Fruit fly (Drosophila melanogaster) whole organism, embryonic: ENCODE data around the gene CalpB.

Source experiments
- B-H1 ChIP-seq: fragments of 200-800 bp; sonication (Bioruptor generic); IDR thresholded peaks from 3 replicates; pipeline ENCODE4 v1.3.6; 2022; ENCODE audit warnings: missing biosample characterization, missing genetic modification characterization
- CG12391 ChIP-seq: fragments of 200-800 bp; sonication (Bioruptor generic); optimal IDR thresholded peaks from 3 replicates; lab custom pipeline; 2018; ENCODE audit warnings: missing biosample characterization, mild to moderate bottlenecking, missing genetic modification characterization, moderate library complexity
- CG14965 ChIP-seq: fragments of 200-800 bp; sonication (Bioruptor generic); optimal IDR thresholded peaks from 2 replicates; lab custom pipeline; 2016; ENCODE audit warnings: missing biosample characterization, missing genetic modification characterization, borderline replicate concordance
- CG15073 ChIP-seq: fragments of 200-800 bp; sonication (Bioruptor generic); optimal IDR thresholded peaks from 2 replicates; lab custom pipeline; 2016; ENCODE audit warnings: missing biosample characterization, missing genetic modification characterization
- CG15696 ChIP-seq: fragments of 200-800 bp; sonication (Bioruptor generic); optimal IDR thresholded peaks from 2 replicates; lab custom pipeline; 2019; ENCODE audit warnings: missing biosample characterization, mild to moderate bottlenecking, missing genetic modification characterization, moderate library complexity
- CG2120 ChIP-seq: fragments of 200-800 bp; sonication (Bioruptor generic); optimal IDR thresholded peaks from 3 replicates; lab custom pipeline; 2016; ENCODE audit warnings: missing biosample characterization, missing genetic modification characterization
- CG30403 ChIP-seq: fragments of 200-800 bp; sonication (Bioruptor generic); optimal IDR thresholded peaks from 3 replicates; lab custom pipeline; 2016; ENCODE audit warnings: missing biosample characterization, missing genetic modification characterization
- CG33213 ChIP-seq: fragments of 200-800 bp; sonication (Bioruptor generic); optimal IDR thresholded peaks from 3 replicates; lab custom pipeline; 2016; ENCODE audit warnings: missing biosample characterization, missing genetic modification characterization
- CG42726 ChIP-seq: fragments of 200-800 bp; sonication (Bioruptor generic); IDR thresholded peaks from 2 replicates; pipeline ENCODE4 v1.3.6; 2022; ENCODE audit warnings: missing biosample characterization, missing genetic modification characterization; ENCODE audit not compliant: partially characterized antibody
- CG4424 ChIP-seq: fragments of 200-800 bp; sonication (Bioruptor generic); optimal IDR thresholded peaks from 3 replicates; lab custom pipeline; 2016; ENCODE audit warnings: missing biosample characterization, missing genetic modification characterization
- CG4617 ChIP-seq: fragments of 200-800 bp; sonication (Bioruptor generic); optimal IDR thresholded peaks from 3 replicates; lab custom pipeline; 2016; ENCODE audit warnings: missing biosample characterization, missing genetic modification characterization, borderline replicate concordance
- CG4707 ChIP-seq: fragments of 200-800 bp; sonication (Bioruptor generic); optimal IDR thresholded peaks from 2 replicates; lab custom pipeline; 2018; ENCODE audit warnings: missing biosample characterization, mild to moderate bottlenecking, missing genetic modification characterization, moderate library complexity
- CG6791 ChIP-seq: fragments of 200-800 bp; sonication (Bioruptor generic); IDR thresholded peaks from 3 replicates; pipeline ENCODE4 v1.3.6; 2022; ENCODE audit warnings: missing biosample characterization, missing genetic modification characterization; ENCODE audit not compliant: partially characterized antibody
- CG7963 ChIP-seq: fragments of 200-800 bp; sonication (Bioruptor generic); IDR thresholded peaks from 3 replicates; pipeline ENCODE4 v1.3.6; 2022; ENCODE audit warnings: missing biosample characterization, missing genetic modification characterization; ENCODE audit not compliant: partially characterized antibody
- CG8924 ChIP-seq: fragments of 200-800 bp; optimal IDR thresholded peaks from 3 replicates; lab custom pipeline; 2019; ENCODE audit warnings: missing biosample characterization, mild to moderate bottlenecking, missing genetic modification characterization, moderate library complexity
- CG8944 ChIP-seq: fragments of 200-800 bp; sonication (Bioruptor generic); optimal IDR thresholded peaks from 3 replicates; lab custom pipeline; 2016; ENCODE audit warnings: missing biosample characterization, missing genetic modification characterization
- CHES-1-like ChIP-seq: fragments of 200-800 bp; sonication (Bioruptor generic); optimal IDR thresholded peaks from 2 replicates; lab custom pipeline; 2016; ENCODE audit warnings: missing biosample characterization, missing genetic modification characterization
- D19A ChIP-seq: fragments of 200-800 bp; optimal IDR thresholded peaks from 3 replicates; lab custom pipeline; 2019; ENCODE audit warnings: missing biosample characterization, mild to moderate bottlenecking, missing genetic modification characterization, moderate library complexity
- Dref ChIP-seq: fragments of 200-800 bp; sonication (Bioruptor generic); IDR thresholded peaks from 2 replicates; pipeline ENCODE4 v1.3.6; 2022; ENCODE audit warnings: missing biosample characterization, missing genetic modification characterization
- E2f1 ChIP-seq: fragments of 200-800 bp; sonication (Bioruptor generic); IDR thresholded peaks from 2 replicates; pipeline ENCODE4 v1.3.6; 2022; ENCODE audit warnings: missing biosample characterization, missing genetic modification characterization
- Ets97D ChIP-seq: fragments of 200-800 bp; sonication (Bioruptor generic); optimal IDR thresholded peaks from 3 replicates; lab custom pipeline; 2016; ENCODE audit warnings: missing biosample characterization, missing genetic modification characterization
- Hand ChIP-seq: fragments of 200-800 bp; sonication (Bioruptor generic); optimal IDR thresholded peaks from 2 replicates; lab custom pipeline; 2017; ENCODE audit warnings: mild to moderate bottlenecking, missing biosample characterization, missing genetic modification reagents, missing genetic modification characterization
- HmgZ ChIP-seq: fragments of 200-800 bp; sonication (Bioruptor generic); optimal IDR thresholded peaks from 2 replicates; lab custom pipeline; 2018; ENCODE audit warnings: missing biosample characterization, mild to moderate bottlenecking, missing genetic modification characterization
- Jarid2 ChIP-seq: fragments of 200-800 bp; sonication (Bioruptor generic); optimal IDR thresholded peaks from 3 replicates; lab custom pipeline; 2017; ENCODE audit warnings: mild to moderate bottlenecking, missing biosample characterization, missing genetic modification reagents, missing genetic modification characterization
- Lhr ChIP-seq: fragments of 200-800 bp; sonication (Bioruptor generic); optimal IDR thresholded peaks from 3 replicates; lab custom pipeline; 2017; ENCODE audit warnings: mild to moderate bottlenecking, missing biosample characterization, missing genetic modification reagents, missing genetic modification characterization
- MESR4 ChIP-seq: fragments of 200-800 bp; sonication (Bioruptor generic); optimal IDR thresholded peaks from 2 replicates; lab custom pipeline; 2018; ENCODE audit warnings: missing biosample characterization, mild to moderate bottlenecking, missing genetic modification characterization, moderate library complexity
- NC2β ChIP-seq: fragments of 200-800 bp; sonication (Bioruptor generic); optimal IDR thresholded peaks from 2 replicates; lab custom pipeline; 2016; ENCODE audit warnings: missing biosample characterization, missing genetic modification characterization
- Opbp ChIP-seq: fragments of 200-800 bp; sonication (Bioruptor generic); IDR thresholded peaks from 3 replicates; pipeline ENCODE4 v1.3.6; 2022; ENCODE audit warnings: missing biosample characterization, missing genetic modification characterization; ENCODE audit not compliant: partially characterized antibody
- Sin3A ChIP-seq: fragments of >200 bp; optimal IDR thresholded peaks from 2 replicates; lab custom pipeline; 2018
- Sry-β ChIP-seq: fragments of 200-800 bp; sonication (Bioruptor generic); optimal IDR thresholded peaks from 2 replicates; lab custom pipeline; 2018; ENCODE audit warnings: missing biosample characterization, mild to moderate bottlenecking, missing genetic modification characterization, moderate library complexity
- amos ChIP-seq: fragments of 200-800 bp; sonication (Bioruptor generic); IDR thresholded peaks from 2 replicates; pipeline ENCODE4 v1.3.6; 2022; ENCODE audit warnings: missing biosample characterization, missing genetic modification characterization; ENCODE audit not compliant: partially characterized antibody
- dysf ChIP-seq: fragments of 200-800 bp; sonication (Bioruptor generic); IDR thresholded peaks from 3 replicates; pipeline ENCODE4 v1.3.6; 2022; ENCODE audit warnings: missing biosample characterization, missing genetic modification characterization
- exex ChIP-seq: fragments of 200-800 bp; sonication (Bioruptor generic); optimal IDR thresholded peaks from 4 replicates; lab custom pipeline; 2018; ENCODE audit warnings: missing biosample characterization, mild to moderate bottlenecking, missing genetic modification characterization, moderate library complexity
- fd3F ChIP-seq: fragments of 200-800 bp; sonication (Bioruptor generic); optimal IDR thresholded peaks from 2 replicates; lab custom pipeline; 2018; ENCODE audit warnings: missing biosample characterization, mild to moderate bottlenecking, missing genetic modification characterization, moderate library complexity
- grau ChIP-seq: fragments of 200-800 bp; optimal IDR thresholded peaks from 3 replicates; lab custom pipeline; 2019; ENCODE audit warnings: missing biosample characterization, mild to moderate bottlenecking, missing genetic modification characterization, moderate library complexity
- hbn ChIP-seq: fragments of 200-800 bp; sonication (Bioruptor generic); IDR thresholded peaks from 2 replicates; pipeline ENCODE4 v1.3.6; 2022; ENCODE audit warnings: missing biosample characterization, missing genetic modification characterization; ENCODE audit not compliant: partially characterized antibody
- insv ChIP-seq, 2 experiments: fragments of 200-800 bp; sonication (Bioruptor generic); optimal IDR thresholded peaks; 3 replicates each; lab custom pipeline; 2016 to 2018; ENCODE audit warnings: missing biosample characterization in 2 of 2, missing genetic modification characterization in 2 of 2
- nerfin-1 ChIP-seq: fragments of 200-800 bp; sonication (Bioruptor generic); optimal IDR thresholded peaks from 3 replicates; lab custom pipeline; 2019; ENCODE audit warnings: missing biosample characterization, mild to moderate bottlenecking, missing genetic modification characterization, moderate library complexity
- nerfin-2 ChIP-seq: fragments of 200-800 bp; sonication (Bioruptor generic); IDR thresholded peaks from 2 replicates; pipeline ENCODE4 v1.3.6; 2022; ENCODE audit warnings: missing biosample characterization, missing genetic modification characterization; ENCODE audit not compliant: partially characterized antibody
- pnt ChIP-seq: fragments of 200-800 bp; sonication (Bioruptor generic); optimal IDR thresholded peaks from 3 replicates; lab custom pipeline; 2016; ENCODE audit warnings: missing biosample characterization, missing genetic modification characterization
- pzg ChIP-seq: fragments of 200-800 bp; sonication (Bioruptor generic); optimal IDR thresholded peaks from 3 replicates; lab custom pipeline; 2018; ENCODE audit warnings: missing biosample characterization, mild to moderate bottlenecking, missing genetic modification characterization, moderate library complexity
- schlank ChIP-seq: fragments of 200-800 bp; sonication (Bioruptor generic); optimal IDR thresholded peaks from 2 replicates; lab custom pipeline; 2018; ENCODE audit warnings: missing biosample characterization, mild to moderate bottlenecking, missing genetic modification characterization
- sob ChIP-seq: fragments of 200-800 bp; sonication (Bioruptor generic); IDR thresholded peaks from 2 replicates; pipeline ENCODE4 v1.3.6; 2022; ENCODE audit warnings: missing biosample characterization, missing genetic modification characterization
- ssp ChIP-seq: fragments of 200-800 bp; sonication (Bioruptor generic); IDR thresholded peaks from 2 replicates; pipeline ENCODE4 v1.3.6; 2022; ENCODE audit warnings: missing biosample characterization, missing genetic modification characterization
- stwl ChIP-seq: fragments of 200-800 bp; sonication (Bioruptor generic); optimal IDR thresholded peaks from 3 replicates; lab custom pipeline; 2018; ENCODE audit warnings: missing biosample characterization, mild to moderate bottlenecking, missing genetic modification characterization, moderate library complexity
- vfl ChIP-seq: fragments of 200-800 bp; sonication (Bioruptor generic); optimal IDR thresholded peaks from 2 replicates; lab custom pipeline; 2016; ENCODE audit warnings: missing biosample characterization, missing genetic modification characterization
- zen ChIP-seq: fragments of 200-800 bp; sonication (Bioruptor generic); optimal IDR thresholded peaks from 3 replicates; lab custom pipeline; 2018; ENCODE audit warnings: missing biosample characterization, mild to moderate bottlenecking, missing genetic modification characterization, moderate library complexity

The CalpB gene

dm6 chr3L:9864275-9865052, 24.1 kb upstream of the CalpB start, which contains the start of the genes iPLA2-VIA and Ciz1 (continued):
- TF ChIP-seq CG42726 (GFP tag; lab: Robert Waterston, UW) (0 out of 2 replicates have a peak, but pooled peaks have one; percentile 47), MESR4 (GFP tag; lab: Kevin White, UChicago) (peak; percentile 56), zen (tag; lab: Kevin White, UChicago) (peak; percentile 48), HmgZ (tag; lab: Kevin White, UChicago) (peak; percentile 8), CG8944 (GFP tag; lab: Kevin White, UChicago) (no peak), CG7963 (GFP tag; lab: Robert Waterston, UW) (peak; percentile 47; the same call in 1 of the 3 replicates), insv (GFP tag; optimal IDR thresholded peaks at IDR 0.05; lab: Kevin White, UChicago) (peak in 1 of 2 experiments; percentile 14), sob (GFP tag; lab: Robert Waterston, UW) (peak; percentile 22; the same call in 1 of the 2 replicates), B-H1 (GFP tag; lab: Robert Waterston, UW) (no peak), E2f1 (GFP tag; lab: Robert Waterston, UW) (no peak), CG2120 (GFP tag; lab: Kevin White, UChicago) (peak; percentile 32), Ets97D (peak; percentile 62), CG12391 (peak; percentile 34), pzg (GFP tag; lab: Kevin White, UChicago) (peak; percentile 79), CG4424 (GFP tag; lab: Kevin White, UChicago) (peak; percentile 32), amos (GFP tag; lab: Robert Waterston, UW) (peak; percentile 71; the same call in 1 of the 2 replicates), CHES-1-like (GFP tag; lab: Kevin White, UChicago) (no peak), Opbp (GFP tag; lab: Robert Waterston, UW) (peak; percentile 70; the same call in 2 of the 3 replicates), Sin3A (lab: Kevin White, UChicago) (peak; percentile 93), pnt (GFP tag; lab: Kevin White, UChicago) (peak; percentile 14), stwl (tag; lab: Kevin White, UChicago) (peak; percentile 50), CG30403 (GFP tag; lab: Kevin White, UChicago) (peak; percentile 51), CG6791 (GFP tag; lab: Robert Waterston, UW) (0 out of 3 replicates have a peak, but pooled peaks have one; percentile 57), nerfin-1 (tag; lab: Kevin White, UChicago) (peak; percentile 1), CG8924 (tag; lab: Kevin White, UChicago) (peak; percentile 50), dysf (no peak), Jarid2 (GFP tag; lab: Kevin White, UChicago) (no peak), nerfin-2 (GFP tag; lab: Robert Waterston, UW) (peak; percentile 65; the same call in 1 of the 2 replicates), fd3F (GFP tag; lab: Kevin White, UChicago) (no peak), Hand (no peak), grau (tag; lab: Kevin White, UChicago) (no peak), NC2β (GFP tag; lab: Kevin White, UChicago) (no peak), Dref (GFP tag; lab: Robert Waterston, UW) (peak; percentile 71), Sry-β (GFP tag; lab: Kevin White, UChicago) (peak; percentile 4), exex (peak; percentile 24), CG4707 (GFP tag; lab: Kevin White, UChicago) (no peak), CG33213 (peak; percentile 25), hbn (GFP tag; lab: Robert Waterston, UW) (peak; percentile 50; the same call in 1 of the 2 replicates), vfl (GFP tag; lab: Kevin White, UChicago) (peak; percentile 13), ssp (0 out of 2 replicates have a peak, but pooled peaks have one; percentile 11), D19A (tag; lab: Kevin White, UChicago) (no peak), CG4617 (peak; percentile 31), CG15073 (no peak), schlank (no peak), Lhr (GFP tag; lab: Kevin White, UChicago) (peak; percentile 71), CG15696 (tag; lab: Kevin White, UChicago) (peak; percentile 25), CG14965 (GFP tag; lab: Kevin White, UChicago) (no peak)
